Worm (Caenorhabditis elegans) whole organism, midembryonic: ENCODE measurements around the gene ddr-1.

Experiments used
- T22C8.4 ChIP-seq: fragments of 200-800 bp; sonication (Bioruptor generic); IDR thresholded peaks from 2 replicates; pipeline ENCODE4 v1.3.6; 2022; ENCODE audit warnings: missing genetic modification characterization, missing compliant biosample characterization
- cog-1 ChIP-seq: sonication (generic microtip); optimal IDR thresholded peaks from 2 replicates; lab custom pipeline; 2016; ENCODE audit warnings: missing genetic modification characterization, missing compliant biosample characterization
- flt-1 ChIP-seq: fragments of 200-800 bp; sonication (Bioruptor generic); IDR thresholded peaks from 2 replicates; pipeline ENCODE4 v1.3.6; 2022; ENCODE audit warnings: missing genetic modification characterization, missing compliant biosample characterization
- klf-2 ChIP-seq: fragments of 200-800 bp; sonication (Bioruptor generic); conservative IDR thresholded peaks from 2 replicates; pipeline ENCODE4 v1.3.6; 2022; ENCODE audit warnings: missing genetic modification reagents, missing genetic modification characterization, missing compliant biosample characterization
- med-1 ChIP-seq: sonication (generic microtip); optimal IDR thresholded peaks from 2 replicates; lab custom pipeline; 2017; ENCODE audit warnings: missing genetic modification characterization, mild to moderate bottlenecking, missing compliant biosample characterization, antibody characterized with exemption, missing genetic modification reagents; ENCODE audit not compliant: insufficient read depth
- ref-1 ChIP-seq: fragments of 200-800 bp; sonication (Bioruptor generic); conservative IDR thresholded peaks from 2 replicates; pipeline ENCODE4 v1.3.6; 2022; ENCODE audit warnings: missing genetic modification reagents, missing genetic modification characterization, missing compliant biosample characterization
- tab-1 ChIP-seq: fragments of 200-800 bp; sonication (Bioruptor generic); IDR thresholded peaks from 2 replicates; pipeline ENCODE4 v1.3.6; 2022; ENCODE audit warnings: missing genetic modification characterization, missing compliant biosample characterization
- ztf-23 ChIP-seq: fragments of 200-800 bp; sonication (Bioruptor generic); IDR thresholded peaks from 2 replicates; pipeline ENCODE4 v1.3.6; 2022; ENCODE audit warnings: missing genetic modification reagents, missing genetic modification characterization, missing compliant biosample characterization
- ztf-29 ChIP-seq: fragments of 200-800 bp; sonication (Bioruptor generic); IDR thresholded peaks from 2 replicates; pipeline ENCODE4 v1.3.6; 2022; ENCODE audit warnings: missing genetic modification reagents, missing genetic modification characterization, missing compliant biosample characterization

ddr-1 gene

ce11 chrX:5514984-5515383 is 54.0 kb downstream of the ddr-1 start, which contains the start of gene T23F2.4:
Gene T23F2.4 (minus strand): TSS chrX:5515084.
- TF ChIP-seq ztf-23 (GFP tag; lab: Robert Waterston, UW) (no peak), ref-1 (no peak), T22C8.4 (GFP tag; lab: Robert Waterston, UW) (no peak), ztf-29 (GFP tag; lab: Robert Waterston, UW) (no peak), med-1 (GFP tag; lab: Kevin White, UChicago) (no peak), flt-1 (GFP tag; lab: Robert Waterston, UW) (no peak), klf-2 (GFP tag; lab: Robert Waterston, UW) (no peak), cog-1 (tag; lab: Kevin White, UChicago) (no peak)

ce11 chrX:5515459-5515858 is 54.4 kb downstream of the ddr-1 start:
- no peak for TF ChIP-seq ztf-23 (GFP tag; lab: Robert Waterston, UW)
- TF ChIP-seq T22C8.4 (GFP tag; lab: Robert Waterston, UW) = no peak

DNA sequence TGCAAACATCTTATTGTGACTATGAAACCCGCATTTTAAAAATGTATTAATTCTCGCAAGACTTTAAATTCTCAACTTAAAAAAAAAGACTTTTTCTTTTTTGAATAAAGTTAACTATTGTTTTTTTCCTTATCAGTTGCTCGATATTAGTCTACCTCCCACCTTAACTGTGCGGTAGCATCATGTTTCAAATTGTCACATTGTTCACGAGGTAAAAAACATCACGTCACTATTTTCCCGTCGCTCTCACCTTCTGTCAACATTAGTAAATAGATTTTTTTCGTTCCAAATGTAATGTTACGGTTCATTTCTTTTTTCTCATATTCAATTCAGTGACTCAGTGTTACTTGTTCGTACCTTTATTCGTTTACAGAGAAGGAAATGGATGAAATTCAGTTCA is 55.3 kb downstream of the ddr-1 start:
- TF ChIP-seq cog-1 (tag; lab: Kevin White, UChicago) (no peak), med-1 (GFP tag; lab: Kevin White, UChicago) (no peak), ztf-23 (GFP tag; lab: Robert Waterston, UW) (no peak), tab-1 (no peak), klf-2 (GFP tag; lab: Robert Waterston, UW) (no peak), ztf-29 (GFP tag; lab: Robert Waterston, UW) (no peak), ref-1 (no peak), flt-1 (GFP tag; lab: Robert Waterston, UW) (no peak), T22C8.4 (GFP tag; lab: Robert Waterston, UW) (no peak)
